Worm (Caenorhabditis elegans) whole organism, L2 larva: ENCODE measurements around the gene F38B7.2.

Source experiments
- C34F6.9 ChIP-seq: fragments of 150-350 bp; optimal IDR thresholded peaks from 2 replicates; lab custom pipeline; 2014; ENCODE audit warnings: missing biosample characterization, missing genetic modification characterization
- F13H6.1 ChIP-seq: sonication (generic microtip); optimal IDR thresholded peaks from 2 replicates; lab custom pipeline; 2016; ENCODE audit warnings: missing genetic modification characterization, missing compliant biosample characterization
- R02D3.7 ChIP-seq: fragments of 150-350 bp; optimal IDR thresholded peaks from 2 replicates; lab custom pipeline; 2014; ENCODE audit warnings: missing biosample characterization, missing genetic modification characterization
- Y55F3AM.14 ChIP-seq: fragments of 200-800 bp; sonication (Bioruptor generic); optimal IDR thresholded peaks from 2 replicates; lab custom pipeline; 2018; ENCODE audit warnings: mild to moderate bottlenecking, missing genetic modification characterization, missing compliant biosample characterization
- aly-2 ChIP-seq: fragments of 150-350 bp; optimal IDR thresholded peaks from 2 replicates; lab custom pipeline; 2014; ENCODE audit warnings: missing biosample characterization, missing genetic modification characterization
- ama-1 ChIP-seq: fragments of 150-350 bp; optimal IDR thresholded peaks from 2 replicates; lab custom pipeline; 2018; ENCODE audit warnings: inconsistent platforms
- blmp-1 ChIP-seq: sonication (generic microtip); optimal IDR thresholded peaks from 2 replicates; lab custom pipeline; 2017; ENCODE audit warnings: missing genetic modification characterization, mild to moderate bottlenecking, missing compliant biosample characterization, antibody characterized with exemption, moderate library complexity; ENCODE audit not compliant: insufficient read depth
- ceh-16 ChIP-seq: fragments of 150-350 bp; optimal IDR thresholded peaks from 2 replicates; lab custom pipeline; 2014; ENCODE audit warnings: missing biosample characterization, missing genetic modification characterization
- crh-2 ChIP-seq: sonication (generic microtip); optimal IDR thresholded peaks from 2 replicates; lab custom pipeline; 2017; ENCODE audit warnings: missing biosample characterization, missing genetic modification characterization
- egl-27 ChIP-seq: sonication (generic microtip); optimal IDR thresholded peaks from 3 replicates; lab custom pipeline; 2017; ENCODE audit warnings: missing biosample characterization, missing genetic modification reagents, missing genetic modification characterization
- fos-1 ChIP-seq: fragments of 150-350 bp; optimal IDR thresholded peaks from 2 replicates; lab custom pipeline; 2014; ENCODE audit warnings: missing biosample characterization, missing genetic modification characterization
- gmeb-1 ChIP-seq: fragments of 150-350 bp; optimal IDR thresholded peaks from 2 replicates; lab custom pipeline; 2014; ENCODE audit warnings: missing biosample characterization, missing genetic modification characterization
- lin-11 ChIP-seq: fragments of 150-350 bp; sonication (generic microtip); optimal IDR thresholded peaks from 2 replicates; lab custom pipeline; 2014; ENCODE audit warnings: missing biosample characterization, missing genetic modification characterization, inconsistent platforms, mixed read lengths
- lin-39 ChIP-seq: fragments of 150-350 bp; optimal IDR thresholded peaks from 2 replicates; lab custom pipeline; 2014; ENCODE audit warnings: missing biosample characterization, missing genetic modification reagents, missing genetic modification characterization
- mab-5 ChIP-seq: fragments of 150-350 bp; optimal IDR thresholded peaks from 2 replicates; lab custom pipeline; 2014; ENCODE audit warnings: missing biosample characterization, missing genetic modification characterization
- mbf-1 ChIP-seq: sonication (generic microtip); optimal IDR thresholded peaks from 2 replicates; lab custom pipeline; 2017; ENCODE audit warnings: missing biosample characterization, missing genetic modification characterization
- nhr-11 ChIP-seq: fragments of 150-350 bp; optimal IDR thresholded peaks from 2 replicates; lab custom pipeline; 2014; ENCODE audit warnings: missing biosample characterization, missing genetic modification characterization
- nhr-12 ChIP-seq: fragments of 150-350 bp; optimal IDR thresholded peaks from 2 replicates; lab custom pipeline; 2014; ENCODE audit warnings: missing biosample characterization, missing genetic modification characterization
- nhr-21 ChIP-seq: fragments of 150-350 bp; optimal IDR thresholded peaks from 2 replicates; lab custom pipeline; 2014; ENCODE audit warnings: missing biosample characterization, missing genetic modification characterization
- nhr-25 ChIP-seq: fragments of 150-350 bp; sonication (generic microtip); optimal IDR thresholded peaks from 3 replicates; lab custom pipeline; 2014; ENCODE audit warnings: missing biosample characterization, missing genetic modification characterization
- nhr-6 ChIP-seq: fragments of 150-350 bp; optimal IDR thresholded peaks from 2 replicates; lab custom pipeline; 2014; ENCODE audit warnings: missing biosample characterization, missing genetic modification characterization
- peb-1 ChIP-seq: fragments of 150-350 bp; optimal IDR thresholded peaks from 2 replicates; lab custom pipeline; 2014; ENCODE audit warnings: missing biosample characterization, missing genetic modification characterization
- sem-4 ChIP-seq: fragments of 150-350 bp; optimal IDR thresholded peaks from 2 replicates; lab custom pipeline; 2014; ENCODE audit warnings: missing biosample characterization, missing genetic modification reagents, missing genetic modification characterization
- sma-3 ChIP-seq: sonication (generic microtip); optimal IDR thresholded peaks from 2 replicates; lab custom pipeline; 2016; ENCODE audit warnings: missing genetic modification reagents, missing genetic modification characterization, missing compliant biosample characterization
- sma-9 ChIP-seq, 2 experiments: fragments of 150-350 bp in 1 of 2; sonication (generic microtip) in 1 of 2; optimal IDR thresholded peaks; 2 replicates each; lab custom pipeline; 2014 to 2016; ENCODE audit warnings: missing genetic modification characterization in 2 of 2, mild to moderate bottlenecking in 1 of 2, missing biosample characterization in 1 of 2, missing compliant biosample characterization in 1 of 2, missing genetic modification reagents in 1 of 2, moderate library complexity in 1 of 2
- snpc-4 ChIP-seq: fragments of 150-350 bp; optimal IDR thresholded peaks from 2 replicates; lab custom pipeline; 2014; ENCODE audit warnings: missing biosample characterization, missing genetic modification characterization
- unc-55 ChIP-seq: fragments of 150-350 bp; sonication (generic microtip); optimal IDR thresholded peaks from 3 replicates; lab custom pipeline; 2014; ENCODE audit warnings: missing biosample characterization, missing genetic modification reagents, missing genetic modification characterization
- unc-62 ChIP-seq: fragments of 150-350 bp; optimal IDR thresholded peaks from 2 replicates; lab custom pipeline; 2014; ENCODE audit warnings: missing biosample characterization, missing genetic modification reagents, missing genetic modification characterization
- ztf-1 ChIP-seq: fragments of 200-800 bp; sonication (Bioruptor generic); conservative IDR thresholded peaks from 2 replicates; pipeline ENCODE4 v1.3.6; 2022; ENCODE audit warnings: missing genetic modification characterization, missing compliant biosample characterization
- ztf-11 ChIP-seq: sonication (generic microtip); optimal IDR thresholded peaks from 2 replicates; lab custom pipeline; 2017; ENCODE audit warnings: missing biosample characterization, missing genetic modification characterization
- ztf-4 ChIP-seq: fragments of 150-350 bp; optimal IDR thresholded peaks from 2 replicates; lab custom pipeline; 2014; ENCODE audit warnings: missing biosample characterization, missing genetic modification characterization

The F38B7.2 gene

DNA sequence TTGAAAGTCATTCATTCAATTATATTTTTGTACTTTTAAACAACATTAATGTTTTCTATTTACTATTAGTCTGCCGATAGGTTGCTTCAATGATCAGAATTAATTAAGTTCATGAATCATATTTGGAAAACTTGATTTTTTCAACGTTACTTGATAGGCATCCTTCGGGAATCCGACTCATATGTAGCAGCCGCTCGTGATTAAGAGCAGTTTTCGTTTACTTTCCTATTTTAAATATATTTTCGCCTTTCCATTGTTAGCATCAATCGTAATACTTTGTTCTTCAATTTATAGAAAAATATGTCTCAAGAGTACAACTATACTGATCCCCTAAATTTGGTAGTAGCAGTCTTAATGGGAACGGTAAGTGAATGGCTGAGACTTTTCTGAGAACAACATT lies 37.1 kb downstream of the F38B7.2 start, which contains the start of gene srx-90:
Gene srx-90 (plus strand): TSS at position 301 of the 400 bp plus-strand sequence.
- TF ChIP-seq Y55F3AM.14 (GFP tag; lab: Kevin White, UChicago), result no peak
- TF ChIP-seq, all 48 proteins: peak for 0

DNA sequence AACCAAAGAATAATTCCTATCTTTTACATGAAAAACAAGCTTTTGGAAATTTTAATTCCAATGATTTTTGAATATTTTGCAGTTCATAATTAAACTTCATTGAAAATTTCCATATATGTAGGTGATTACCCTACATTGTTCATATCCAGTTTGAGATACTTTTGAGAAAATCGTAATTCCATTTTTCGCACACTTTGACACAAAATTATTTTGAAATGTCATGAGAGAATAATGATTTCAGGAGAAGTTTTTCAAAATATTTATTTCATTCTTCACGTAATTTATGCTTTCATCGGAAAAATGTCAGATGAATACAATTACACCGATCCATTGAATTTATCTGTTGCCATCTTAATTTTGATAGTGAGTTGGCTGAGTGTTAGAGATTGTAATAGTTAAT lies 39.4 kb downstream of the F38B7.2 start, which contains the start of gene srx-88:
Gene srx-88 (plus strand): TSS at position 301 of the 400 bp plus-strand sequence.
- no peak for TF ChIP-seq nhr-21 (tag; lab: Kevin White, UChicago)
- no peak for TF ChIP-seq nhr-12 (tag; lab: Kevin White, UChicago)
- TF ChIP-seq sma-3, result no peak
- TF ChIP-seq ztf-4, result no peak
- no peak for TF ChIP-seq blmp-1 (tag; lab: Kevin White, UChicago)
- TF ChIP-seq unc-55 (GFP tag; lab: Kevin White, UChicago), result no peak
- no peak for TF ChIP-seq lin-39 (tag; lab: Kevin White, UChicago)
- TF ChIP-seq egl-27, result no peak
- TF ChIP-seq C34F6.9 (tag; lab: Kevin White, UChicago), result no peak
- no peak for TF ChIP-seq ztf-11 (tag; lab: Kevin White, UChicago)
- TF ChIP-seq ama-1 (lab: Kevin White, UChicago), result no peak
- TF ChIP-seq mbf-1 (tag; lab: Kevin White, UChicago), result no peak

DNA sequence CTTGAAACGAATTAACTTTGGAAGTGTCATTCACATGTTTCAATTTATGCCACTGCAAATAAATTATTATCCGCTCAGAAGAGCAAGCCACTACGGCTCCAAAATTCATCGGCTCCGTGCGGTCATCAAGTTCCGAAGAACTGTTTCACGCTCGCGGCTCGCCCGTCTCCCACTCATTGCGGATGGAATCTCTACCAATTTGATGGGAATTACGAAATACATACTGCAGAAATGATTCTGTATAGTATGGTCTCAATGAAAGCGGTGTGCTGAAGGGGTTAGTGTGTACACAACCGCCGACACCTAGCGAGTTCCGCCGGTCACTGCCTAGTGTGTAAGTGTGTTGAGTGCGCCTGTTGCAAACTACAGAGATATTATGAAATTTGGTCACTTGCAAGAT lies 41.4 kb downstream of the F38B7.2 start:
- TF ChIP-seq sma-9 (GFP tag; optimal IDR thresholded peaks at IDR 0.05; lab: Kevin White, UChicago) (peak; percentile 84), sma-9 (tag; optimal IDR thresholded peaks at IDR 0.05; lab: Kevin White, UChicago) (no peak), nhr-21 (tag; lab: Kevin White, UChicago) (peak; percentile 49), nhr-6 (tag; lab: Kevin White, UChicago) (no peak), gmeb-1 (tag; lab: Kevin White, UChicago) (no peak), mab-5 (tag; lab: Kevin White, UChicago) (no peak), crh-2 (tag; lab: Kevin White, UChicago) (peak; percentile 37), lin-39 (tag; lab: Kevin White, UChicago) (no peak), R02D3.7 (tag; lab: Kevin White, UChicago) (no peak), nhr-25 (tag; lab: Kevin White, UChicago) (no peak), ztf-4 (no peak), sma-3 (peak; percentile 75), nhr-12 (tag; lab: Kevin White, UChicago) (no peak), peb-1 (tag; lab: Kevin White, UChicago) (no peak), nhr-11 (tag; lab: Kevin White, UChicago) (no peak), unc-62 (GFP tag; lab: Kevin White, UChicago) (no peak), fos-1 (peak; percentile 32), snpc-4 (tag; lab: Kevin White, UChicago) (peak; percentile 95), ceh-16 (peak; percentile 58), sem-4 (no peak), aly-2 (tag; lab: Kevin White, UChicago) (no peak), Y55F3AM.14 (GFP tag; lab: Kevin White, UChicago) (no peak)

DNA sequence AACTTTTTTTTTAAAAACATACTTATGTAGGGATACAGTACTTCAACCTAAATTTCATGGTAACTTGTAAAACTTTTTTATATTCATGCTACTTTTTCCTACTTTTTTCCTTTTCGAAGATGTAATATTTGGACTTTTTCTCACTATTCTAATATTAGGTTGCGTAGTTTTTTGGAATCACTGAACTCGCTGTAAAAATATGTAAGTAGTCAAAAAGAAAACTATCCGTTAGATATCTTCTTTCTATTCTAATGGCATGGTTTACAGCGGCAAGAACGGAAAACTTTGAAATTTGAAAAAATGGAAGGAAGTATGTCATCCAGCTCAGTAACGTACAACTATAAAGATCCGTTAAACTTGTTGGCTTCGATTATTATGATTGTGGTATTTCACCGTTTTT lies 45.7 kb downstream of the F38B7.2 start, which contains the start of gene srx-82:
Gene srx-82 (plus strand): TSS at position 301 of the 400 bp plus-strand sequence.
- TF ChIP-seq nhr-21 (tag; lab: Kevin White, UChicago) (no peak), lin-11 (tag; lab: Kevin White, UChicago) (no peak), ztf-1 (GFP tag; lab: Robert Waterston, UW) (no peak), ama-1 (lab: Kevin White, UChicago) (no peak), ceh-16 (no peak), nhr-25 (tag; lab: Kevin White, UChicago) (no peak), gmeb-1 (tag; lab: Kevin White, UChicago) (no peak)

DNA sequence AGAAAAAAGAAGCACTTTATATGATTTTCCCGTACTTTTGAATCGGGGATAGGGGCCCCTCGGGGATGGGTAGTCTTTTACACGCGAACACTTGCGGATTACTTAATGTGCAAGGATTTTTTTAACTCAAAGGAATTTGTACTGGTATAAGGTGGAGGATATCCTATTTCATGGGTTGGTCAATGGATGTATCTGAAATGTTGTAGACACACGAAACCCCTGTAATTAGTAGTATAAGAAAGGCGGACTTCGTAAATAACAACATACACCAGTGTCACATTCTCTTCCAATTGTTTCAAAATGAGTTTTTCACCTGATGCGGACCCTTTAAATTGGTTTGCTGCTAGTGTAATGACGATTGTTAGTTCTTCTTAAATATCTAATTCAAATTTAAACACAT lies 49.7 kb downstream of the F38B7.2 start, which contains the start of gene srx-80:
Gene srx-80 (plus strand): TSS at position 301 of the 400 bp plus-strand sequence.
- TF ChIP-seq ztf-11 (tag; lab: Kevin White, UChicago) (no peak), R02D3.7 (tag; lab: Kevin White, UChicago) (no peak), ztf-1 (GFP tag; lab: Robert Waterston, UW) (no peak), F13H6.1 (tag; lab: Kevin White, UChicago) (no peak), ceh-16 (no peak), snpc-4 (tag; lab: Kevin White, UChicago) (no peak), ama-1 (lab: Kevin White, UChicago) (no peak), nhr-6 (tag; lab: Kevin White, UChicago) (no peak), lin-11 (tag; lab: Kevin White, UChicago) (no peak), egl-27 (no peak), peb-1 (tag; lab: Kevin White, UChicago) (no peak), crh-2 (tag; lab: Kevin White, UChicago) (no peak)
